Worm (Caenorhabditis elegans) whole organism, late embryonic: ENCODE measurements around the gene tmem-24.

Experiments
- dmd-4 ChIP-seq: sonication (generic microtip); optimal IDR thresholded peaks from 2 replicates; lab custom pipeline; 2016; ENCODE audit warnings: borderline replicate concordance, missing genetic modification characterization, missing compliant biosample characterization
- gmeb-2 ChIP-seq: sonication (generic microtip); optimal IDR thresholded peaks from 2 replicates; lab custom pipeline; 2016; ENCODE audit warnings: missing genetic modification characterization, inconsistent platforms, missing compliant biosample characterization
- nhr-11 ChIP-seq: fragments of 150-350 bp; optimal IDR thresholded peaks from 2 replicates; lab custom pipeline; 2014; ENCODE audit warnings: missing biosample characterization, missing genetic modification characterization
- pqm-1 ChIP-seq: sonication (generic microtip); optimal IDR thresholded peaks from 2 replicates; lab custom pipeline; 2016; ENCODE audit warnings: missing genetic modification characterization, missing compliant biosample characterization
- ref-2 ChIP-seq: sonication (generic microtip); optimal IDR thresholded peaks from 2 replicates; lab custom pipeline; 2016; ENCODE audit warnings: missing genetic modification characterization, missing compliant biosample characterization

DNA sequence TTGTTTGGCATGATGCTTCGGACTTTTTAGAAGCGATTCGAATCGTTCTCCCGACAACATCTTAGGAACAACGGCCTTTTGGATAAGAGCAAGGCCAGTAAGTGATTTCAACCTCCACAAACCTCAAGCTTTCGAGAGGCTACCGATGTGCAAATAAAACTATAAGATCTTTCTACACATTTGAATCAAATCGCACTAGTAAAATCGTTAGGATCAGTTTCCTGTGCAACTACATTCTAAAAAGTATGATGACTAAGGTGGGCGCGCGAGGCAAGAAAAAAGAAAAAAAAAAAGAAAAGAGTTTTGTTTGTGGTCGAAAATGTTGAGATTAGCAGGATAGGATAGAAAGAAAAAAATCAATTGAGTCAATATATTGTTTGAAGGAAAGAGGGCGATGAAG lies at the start of gene tmem-24:
- TF ChIP-seq dmd-4 (no peak), nhr-11 (tag; lab: Kevin White, UChicago) (no peak), gmeb-2 (tag; lab: Kevin White, UChicago) (no peak), pqm-1 (tag; lab: Kevin White, UChicago) (no peak), ref-2 (no peak)
